Worm (Caenorhabditis elegans): Measurements from ENCODE around the gene ZK829.9.

DNA sequence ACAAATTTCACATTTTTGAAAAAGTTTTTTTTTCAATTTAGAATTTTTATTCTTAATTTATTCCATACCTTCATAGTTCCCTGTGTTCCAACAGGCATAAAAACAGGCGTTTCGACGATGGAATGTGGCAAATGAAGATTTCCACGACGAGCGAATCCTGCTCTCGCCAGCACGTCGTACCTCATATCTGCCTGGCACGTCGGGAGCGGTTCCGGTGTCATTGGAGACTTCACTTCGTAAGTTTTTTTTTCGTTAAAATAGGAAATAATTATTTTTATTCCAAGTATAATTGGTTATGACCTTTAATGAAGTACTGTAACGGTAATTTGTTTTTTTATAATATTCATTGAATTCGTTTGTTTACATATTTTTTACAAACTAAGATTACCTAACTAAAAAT is 10.8 kb upstream of the ZK829.9 start, which contains the start of gene tgt-1:
- no peak for TF ChIP-seq ama-1 (optimal IDR thresholded peaks at IDR 0.05)
- peak in 1 of 2 experiments; percentile 49 for TF ChIP-seq ama-1 (GFP tag; optimal IDR thresholded peaks at IDR 0.05)
- TF ChIP-seq lin-35 (GFP tag; optimal IDR thresholded peaks at IDR 0.05) = no peak
- no peak for TF ChIP-seq F33H1.4 (GFP tag; IDR thresholded peaks at IDR 0.05)
- TF ChIP-seq unc-62 (GFP tag; optimal IDR thresholded peaks at IDR 0.05) = no peak
- no peak for TF ChIP-seq ztf-28 (GFP tag; IDR thresholded peaks at IDR 0.05)
- no peak for TF ChIP-seq egl-44 (GFP tag; IDR thresholded peaks at IDR 0.05)
- no peak for TF ChIP-seq ztf-3 (GFP tag; optimal IDR thresholded peaks at IDR 0.05)
